Worm (Caenorhabditis elegans) whole organism, early embryonic: ENCODE measurements around the gene K12B6.9.

Experiments
- B0310.2 ChIP-seq: sonication (generic microtip); optimal IDR thresholded peaks from 2 replicates; lab custom pipeline; 2016; ENCODE audit warnings: mild to moderate bottlenecking, missing genetic modification characterization, missing compliant biosample characterization
- aly-1 ChIP-seq: sonication (generic microtip); optimal IDR thresholded peaks from 2 replicates; lab custom pipeline; 2016; ENCODE audit warnings: missing genetic modification characterization, missing compliant biosample characterization
- ama-1 ChIP-seq: fragments of 150-350 bp; optimal IDR thresholded peaks from 2 replicates; lab custom pipeline; 2014
- ceh-13 ChIP-seq: fragments of 200-800 bp; sonication (Bioruptor generic); optimal IDR thresholded peaks from 2 replicates; lab custom pipeline; 2018; ENCODE audit warnings: mild to moderate bottlenecking, missing genetic modification characterization, missing compliant biosample characterization
- ets-7 ChIP-seq: sonication (generic microtip); optimal IDR thresholded peaks from 2 replicates; lab custom pipeline; 2016; ENCODE audit warnings: missing genotype, missing genetic modification characterization, missing compliant biosample characterization
- flt-1 ChIP-seq: fragments of 200-800 bp; sonication (Bioruptor generic); IDR thresholded peaks from 2 replicates; pipeline ENCODE4 v1.3.6; 2022; ENCODE audit warnings: missing genetic modification characterization, missing compliant biosample characterization
- hmbx-1 ChIP-seq: sonication (generic microtip); optimal IDR thresholded peaks from 2 replicates; lab custom pipeline; 2016; ENCODE audit warnings: mild to moderate bottlenecking, missing genetic modification characterization, missing compliant biosample characterization
- hnd-1 ChIP-seq: sonication (generic microtip); optimal IDR thresholded peaks from 2 replicates; lab custom pipeline; 2016; ENCODE audit warnings: missing genetic modification characterization, missing compliant biosample characterization
- pes-1 ChIP-seq: fragments of 200-800 bp; sonication (Bioruptor generic); IDR thresholded peaks from 2 replicates; pipeline ENCODE4 v1.3.6; 2022; ENCODE audit warnings: missing genetic modification reagents, missing genetic modification characterization, missing compliant biosample characterization
- tbx-11 ChIP-seq: fragments of 200-800 bp; sonication (Bioruptor generic); IDR thresholded peaks from 2 replicates; pipeline ENCODE4 v1.3.6; 2022; ENCODE audit warnings: missing genetic modification characterization, missing compliant biosample characterization
- tra-4 ChIP-seq: sonication (generic microtip); optimal IDR thresholded peaks from 2 replicates; lab custom pipeline; 2017; ENCODE audit warnings: missing genetic modification characterization, missing compliant biosample characterization

- TF ChIP-seq ama-1 (no peak), B0310.2 (no peak), tra-4 (tag; lab: Kevin White, UChicago) (no peak), hmbx-1 (no peak), ets-7 (no peak), hnd-1 (no peak), tbx-11 (GFP tag; lab: Robert Waterston, UW) (no peak), flt-1 (GFP tag; lab: Robert Waterston, UW) (no peak), pes-1 (GFP tag; lab: Robert Waterston, UW) (no peak), aly-1 (tag; lab: Kevin White, UChicago) (no peak), ceh-13 (GFP tag; lab: Kevin White, UChicago) (no peak)
Observed at ce11 chrV:6278117-6279081, 14.1 kb downstream of the K12B6.9 start, which contains the start of gene fil-2.
